Worm (Caenorhabditis elegans): ENCODE results near the gene nhr-274.

nhr-274 gene

DNA sequence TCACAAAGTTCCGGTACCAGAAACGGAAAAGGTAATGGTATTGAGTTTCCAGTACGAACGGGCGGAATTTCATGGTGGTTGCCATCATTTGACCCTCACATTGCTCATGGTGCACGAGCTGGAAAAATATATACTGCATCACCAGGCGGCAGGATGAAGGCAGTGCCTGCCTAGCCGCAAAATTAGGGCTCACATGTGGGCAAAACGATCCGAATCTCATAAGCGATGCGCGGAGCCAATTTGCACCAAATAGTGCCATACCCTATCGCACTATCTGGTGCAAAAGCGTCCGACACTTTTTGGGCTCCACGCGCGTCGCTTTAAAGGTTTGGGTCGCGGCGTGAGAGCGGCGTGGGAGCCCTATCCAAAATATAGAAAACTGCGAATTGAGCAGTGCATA lies 34.1 kb upstream of the nhr-274 start:
- no peak for TF ChIP-seq ceh-32 (tag; optimal IDR thresholded peaks at IDR 0.05; ENCODE audit: poor library complexity)
- no peak for TF ChIP-seq nhr-25 (tag; optimal IDR thresholded peaks at IDR 0.05; ENCODE audit: borderline replicate concordance, insufficient read depth)
- no peak for TF ChIP-seq mdt-29 (GFP tag; IDR thresholded peaks at IDR 0.05)
- 0 out of 4 replicates have a peak, but pooled peaks of 1 of the 2 experiments have one; percentile 60 for TF ChIP-seq madf-5 (GFP tag; IDR thresholded peaks at IDR 0.05)
- TF ChIP-seq egl-27 (tag; optimal IDR thresholded peaks at IDR 0.05), result no peak
- TF ChIP-seq dmd-9 (GFP tag; IDR thresholded peaks at IDR 0.05), result no peak
- TF ChIP-seq dpl-1 (GFP tag; optimal IDR thresholded peaks at IDR 0.05), result no peak
- TF ChIP-seq lim-7 (GFP tag; IDR thresholded peaks at IDR 0.05), result no peak
- no peak for TF ChIP-seq unc-39 (tag; optimal IDR thresholded peaks at IDR 0.05)
- TF ChIP-seq snpc-1.2 (GFP tag; IDR thresholded peaks at IDR 0.05), result 0 out of 2 replicates have a peak, but pooled peaks have one; percentile 14
- TF ChIP-seq tra-1 (GFP tag; IDR thresholded peaks at IDR 0.05), result no peak
- TF ChIP-seq lin-15B (tag; optimal IDR thresholded peaks at IDR 0.05), result no peak
- TF ChIP-seq Y48G9A.11 (GFP tag; IDR thresholded peaks at IDR 0.05), result peak; percentile 51; the same call in 1 of the 2 replicates
- TF ChIP-seq dmd-8 (GFP tag; IDR thresholded peaks at IDR 0.05), result no peak
- peak; percentile 7; the same call in 1 of the 2 replicates for TF ChIP-seq set-16 (GFP tag; IDR thresholded peaks at IDR 0.05)
- no peak for TF ChIP-seq F49E8.2 (tag; optimal IDR thresholded peaks at IDR 0.05; ENCODE audit: borderline replicate concordance)
- TF ChIP-seq daf-12 (tag; optimal IDR thresholded peaks at IDR 0.05), result no peak
- no peak for TF ChIP-seq unc-130 (GFP tag; optimal IDR thresholded peaks at IDR 0.05)
- no peak for TF ChIP-seq nhr-11 (tag; optimal IDR thresholded peaks at IDR 0.05)
- TF ChIP-seq vab-7 (GFP tag; IDR thresholded peaks at IDR 0.05), result no peak
- no peak for TF ChIP-seq ZK337.2 (GFP tag; IDR thresholded peaks at IDR 0.05)
- TF ChIP-seq zfp-2 (tag; optimal IDR thresholded peaks at IDR 0.05), result no peak

- TF ChIP-seq ctbp-1 (GFP tag; IDR thresholded peaks at IDR 0.05), result no peak
- peak; percentile 75 for TF ChIP-seq ceh-28 (tag; optimal IDR thresholded peaks at IDR 0.05)
These were observed 31.8 kb upstream of the nhr-274 start for ce11 chrIV:1676926-1677325.

DNA sequence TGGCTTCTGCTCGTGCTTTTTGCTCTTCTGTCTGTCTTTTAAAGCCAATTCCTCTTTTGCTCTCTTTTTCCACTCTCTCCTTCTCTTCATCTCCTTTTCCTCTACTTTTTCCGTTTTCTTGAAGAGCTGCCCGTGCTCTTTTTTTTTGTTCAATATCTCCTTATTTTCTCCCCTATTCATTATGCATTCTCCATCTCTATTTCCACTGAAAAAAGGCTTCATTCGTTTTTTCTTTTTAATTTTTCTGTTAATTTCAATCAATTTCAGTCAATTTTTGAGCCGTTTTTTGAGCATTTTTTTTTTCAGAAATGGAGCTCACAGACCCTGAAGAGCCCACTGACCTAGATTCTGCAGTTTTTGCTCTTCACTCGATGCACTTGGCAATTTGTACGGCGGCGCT lies 27.3 kb upstream of the nhr-274 start, which contains the start of gene Y41D4B.1:
TSS of gene Y41D4B.1 (plus strand) at position 301 of the 400 bp plus-strand sequence.
- TF ChIP-seq nhr-11 (tag; optimal IDR thresholded peaks at IDR 0.05) (no peak), nhr-6 (tag; optimal IDR thresholded peaks at IDR 0.05) (no peak), unc-62 (GFP tag; optimal IDR thresholded peaks at IDR 0.05 in 1 of 2) (no peak), unc-62 (tag; optimal IDR thresholded peaks at IDR 0.05) (no peak), mep-1 (tag; optimal IDR thresholded peaks at IDR 0.05) (no peak), hlh-30 (tag; optimal IDR thresholded peaks at IDR 0.05; ENCODE audit: insufficient read depth) (no peak), vab-7 (GFP tag; IDR thresholded peaks at IDR 0.05) (no peak), mes-2 (tag; optimal IDR thresholded peaks at IDR 0.05; ENCODE audit: poor library complexity, severe bottlenecking) (no peak), lim-7 (GFP tag; IDR thresholded peaks at IDR 0.05) (no peak), arid-1 (GFP tag; conservative IDR thresholded peaks at IDR 0.05) (no peak), ama-1 (optimal IDR thresholded peaks at IDR 0.05) (no peak), nhr-41 (GFP tag; IDR thresholded peaks at IDR 0.05) (no peak)

- TF ChIP-seq unc-62 (GFP tag; optimal IDR thresholded peaks at IDR 0.05 in 1 of 2), result peak in 1 of 2 experiments; percentile 65
- no peak for TF ChIP-seq unc-62 (tag; optimal IDR thresholded peaks at IDR 0.05)
- TF ChIP-seq nhr-77 (tag; optimal IDR thresholded peaks at IDR 0.05), result no peak
- no peak for TF ChIP-seq ceh-62 (tag; optimal IDR thresholded peaks at IDR 0.05)
- TF ChIP-seq hif-1 (tag; optimal IDR thresholded peaks at IDR 0.05), result no peak
- TF ChIP-seq aha-1 (tag), result peak; percentile 65
These were observed 17.8 kb upstream of the nhr-274 start for ce11 chrIV:1662872-1663271.

Data from whole organism, L4 larva.